Worm (Caenorhabditis elegans): ENCODE measurements around the gene hsp-12.6.

DNA sequence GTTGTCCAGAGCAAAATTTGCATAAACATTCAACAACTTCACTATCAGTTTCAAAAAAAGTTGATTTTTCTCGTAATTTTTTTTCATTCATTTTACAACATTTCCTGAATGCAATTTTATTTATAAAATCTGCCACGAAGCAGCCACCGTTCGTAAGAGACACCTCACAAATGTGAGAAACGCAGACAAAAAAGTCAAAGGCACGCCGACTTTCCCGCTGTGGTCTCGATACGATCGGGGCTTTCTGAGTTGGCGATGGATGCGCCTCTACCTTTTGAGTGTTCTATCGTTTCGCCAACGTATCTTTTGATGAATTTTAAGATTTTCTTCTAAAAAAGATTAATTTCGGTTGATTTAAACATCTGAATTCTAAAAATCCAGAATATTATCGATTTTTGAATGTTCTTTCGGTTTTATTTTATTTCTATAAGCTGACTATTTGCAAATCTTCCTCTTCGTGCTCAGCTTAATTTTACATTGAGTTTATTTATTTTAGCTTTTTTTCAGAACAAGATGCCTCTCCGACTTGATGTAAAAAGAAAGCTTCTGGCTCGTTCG lies 12.3 kb upstream of the hsp-12.6 start, which contains the start of gene copb-2:
- TF ChIP-seq nfya-1 (tag; optimal IDR thresholded peaks at IDR 0.05; ENCODE audit: borderline replicate concordance, insufficient read depth) (no peak), snpc-4 (GFP tag; optimal IDR thresholded peaks at IDR 0.05) (peak; percentile 13), snpc-4 (tag; optimal IDR thresholded peaks at IDR 0.05) (peak; percentile 70 to 80 (median 75))

Measured in whole organism, young adult.